Fruit fly (Drosophila melanogaster) whole organism, embryonic: Measurements from ENCODE around the gene pit.

ENCODE experiments used
- BEAF-32 ChIP-seq: fragments of 200-800 bp; sonication (Bioruptor generic); optimal IDR thresholded peaks from 3 replicates; lab custom pipeline; 2017; ENCODE audit warnings: missing biosample characterization, missing genetic modification characterization, mild to moderate bottlenecking, moderate library complexity, missing genetic modification reagents
- CG10321 ChIP-seq: fragments of 200-800 bp; sonication (Bioruptor generic); IDR thresholded peaks from 2 replicates; pipeline ENCODE4 v1.3.6; 2022; ENCODE audit warnings: missing biosample characterization, missing genetic modification characterization
- CG10543 ChIP-seq: fragments of 200-800 bp; sonication (Bioruptor generic); optimal IDR thresholded peaks from 3 replicates; lab custom pipeline; 2017; ENCODE audit warnings: missing biosample characterization, mild to moderate bottlenecking, missing genetic modification characterization, moderate library complexity
- CG12299 ChIP-seq: fragments of 200-800 bp; sonication (Bioruptor generic); optimal IDR thresholded peaks from 2 replicates; lab custom pipeline; 2018; ENCODE audit warnings: missing biosample characterization, mild to moderate bottlenecking, missing genetic modification characterization
- CG12659 ChIP-seq: fragments of 200-800 bp; sonication (Bioruptor generic); optimal IDR thresholded peaks from 3 replicates; lab custom pipeline; 2017; ENCODE audit warnings: mild to moderate bottlenecking, missing biosample characterization, missing genetic modification reagents, missing genetic modification characterization
- CG14860 ChIP-seq: fragments of 200-800 bp; sonication (Bioruptor generic); IDR thresholded peaks from 3 replicates; pipeline ENCODE4 v1.3.6; 2022; ENCODE audit warnings: missing biosample characterization, missing genetic modification characterization; ENCODE audit not compliant: partially characterized antibody
- CG15601 ChIP-seq: fragments of 200-800 bp; sonication (Bioruptor generic); optimal IDR thresholded peaks from 3 replicates; lab custom pipeline; 2019; ENCODE audit warnings: missing biosample characterization, mild to moderate bottlenecking, missing genetic modification characterization, moderate library complexity
- CG16863 ChIP-seq: fragments of 200-800 bp; sonication (Bioruptor generic); optimal IDR thresholded peaks from 3 replicates; lab custom pipeline; 2016; ENCODE audit warnings: missing biosample characterization, missing genetic modification characterization
- CG17568 ChIP-seq: fragments of 200-800 bp; sonication (Bioruptor generic); optimal IDR thresholded peaks from 2 replicates; lab custom pipeline; 2018; ENCODE audit warnings: missing biosample characterization, mild to moderate bottlenecking, missing genetic modification characterization, moderate library complexity
- CG18764 ChIP-seq: fragments of 200-800 bp; sonication (Bioruptor generic); optimal IDR thresholded peaks from 3 replicates; lab custom pipeline; 2016; ENCODE audit warnings: missing biosample characterization, missing genetic modification characterization
- CG31441 ChIP-seq: fragments of 200-800 bp; sonication (Bioruptor generic); IDR thresholded peaks from 2 replicates; pipeline ENCODE4 v1.3.6; 2022; ENCODE audit warnings: missing biosample characterization, missing genetic modification characterization
- CG3163 ChIP-seq: fragments of 200-800 bp; sonication (Bioruptor generic); optimal IDR thresholded peaks from 3 replicates; lab custom pipeline; 2016; ENCODE audit warnings: missing biosample characterization, missing genetic modification characterization
- CG3995 ChIP-seq: fragments of 200-800 bp; sonication (Bioruptor generic); optimal IDR thresholded peaks from 3 replicates; lab custom pipeline; 2016; ENCODE audit warnings: missing biosample characterization, missing genetic modification characterization
- CG4424 ChIP-seq: fragments of 200-800 bp; sonication (Bioruptor generic); optimal IDR thresholded peaks from 3 replicates; lab custom pipeline; 2016; ENCODE audit warnings: missing biosample characterization, missing genetic modification characterization
- CG4820 ChIP-seq: fragments of 200-800 bp; sonication (Bioruptor generic); optimal IDR thresholded peaks from 3 replicates; lab custom pipeline; 2016; ENCODE audit warnings: missing biosample characterization, missing genetic modification characterization
- CG6254 ChIP-seq: fragments of 200-800 bp; sonication (Bioruptor generic); optimal IDR thresholded peaks from 3 replicates; lab custom pipeline; 2017; ENCODE audit warnings: mild to moderate bottlenecking, missing biosample characterization, missing genetic modification reagents, missing genetic modification characterization
- CG7963 ChIP-seq: fragments of 200-800 bp; sonication (Bioruptor generic); IDR thresholded peaks from 3 replicates; pipeline ENCODE4 v1.3.6; 2022; ENCODE audit warnings: missing biosample characterization, missing genetic modification characterization; ENCODE audit not compliant: partially characterized antibody
- CG8089 ChIP-seq: fragments of 200-800 bp; sonication (Bioruptor generic); optimal IDR thresholded peaks from 3 replicates; lab custom pipeline; 2016; ENCODE audit warnings: missing biosample characterization, missing genetic modification characterization
- CG8281 ChIP-seq: fragments of 200-800 bp; sonication (Bioruptor generic); optimal IDR thresholded peaks from 2 replicates; lab custom pipeline; 2018; ENCODE audit warnings: missing biosample characterization, mild to moderate bottlenecking, missing genetic modification characterization, moderate library complexity
- CG8924 ChIP-seq: fragments of 200-800 bp; optimal IDR thresholded peaks from 3 replicates; lab custom pipeline; 2019; ENCODE audit warnings: missing biosample characterization, mild to moderate bottlenecking, missing genetic modification characterization, moderate library complexity
- Doc3 ChIP-seq: fragments of 200-800 bp; sonication (Bioruptor generic); IDR thresholded peaks from 3 replicates; pipeline ENCODE4 v1.3.6; 2022; ENCODE audit warnings: missing biosample characterization, missing genetic modification characterization; ENCODE audit not compliant: partially characterized antibody
- Dref ChIP-seq: fragments of 200-800 bp; sonication (Bioruptor generic); IDR thresholded peaks from 2 replicates; pipeline ENCODE4 v1.3.6; 2022; ENCODE audit warnings: missing biosample characterization, missing genetic modification characterization
- ERR ChIP-seq: fragments of 200-800 bp; sonication (Bioruptor generic); optimal IDR thresholded peaks from 2 replicates; lab custom pipeline; 2016; ENCODE audit warnings: missing biosample characterization, missing genetic modification characterization
- Hey ChIP-seq: fragments of 200-800 bp; sonication (Bioruptor generic); optimal IDR thresholded peaks from 3 replicates; lab custom pipeline; 2018; ENCODE audit warnings: missing biosample characterization, mild to moderate bottlenecking, missing genetic modification characterization
- HmgZ ChIP-seq: fragments of 200-800 bp; sonication (Bioruptor generic); optimal IDR thresholded peaks from 2 replicates; lab custom pipeline; 2018; ENCODE audit warnings: missing biosample characterization, mild to moderate bottlenecking, missing genetic modification characterization
- Hr78 ChIP-seq, 2 experiments: fragments of 200-800 bp in 1 of 2; fragments of >200 bp in 1 of 2; sonication (Bioruptor generic) in 1 of 2; optimal IDR thresholded peaks; 2 replicates each; lab custom pipeline; 2017 to 2019; ENCODE audit warnings: missing biosample characterization in 2 of 2, missing genetic modification characterization in 2 of 2, mild to moderate bottlenecking in 1 of 2, moderate library complexity in 1 of 2
- Hsf ChIP-seq: fragments of 200-800 bp; sonication (Bioruptor generic); optimal IDR thresholded peaks from 3 replicates; lab custom pipeline; 2016; ENCODE audit warnings: missing biosample characterization, missing genetic modification characterization
- Nf-YB ChIP-seq: fragments of 200-800 bp; sonication (Bioruptor generic); optimal IDR thresholded peaks from 3 replicates; lab custom pipeline; 2019; ENCODE audit warnings: missing biosample characterization, mild to moderate bottlenecking, missing genetic modification characterization, moderate library complexity
- Usf ChIP-seq: fragments of 200-800 bp; sonication (Bioruptor generic); optimal IDR thresholded peaks from 2 replicates; lab custom pipeline; 2017; ENCODE audit warnings: missing genotype, missing biosample characterization, missing genetic modification characterization
- ap ChIP-seq: fragments of 200-800 bp; sonication (Bioruptor generic); IDR thresholded peaks from 2 replicates; pipeline ENCODE4 v1.3.6; 2022; ENCODE audit warnings: missing biosample characterization, missing genetic modification characterization
- ato ChIP-seq: fragments of 200-800 bp; sonication (Bioruptor generic); IDR thresholded peaks from 2 replicates; pipeline ENCODE4 v1.3.6; 2022; ENCODE audit warnings: missing biosample characterization, missing genetic modification characterization; ENCODE audit not compliant: partially characterized antibody
- bab2 ChIP-seq: fragments of 200-800 bp; sonication (Bioruptor generic); optimal IDR thresholded peaks from 2 replicates; lab custom pipeline; 2016; ENCODE audit warnings: missing biosample characterization, missing genetic modification characterization
- dimm ChIP-seq: fragments of 200-800 bp; sonication (Bioruptor generic); IDR thresholded peaks from 2 replicates; pipeline ENCODE4 v1.3.6; 2022; ENCODE audit warnings: missing biosample characterization, missing genetic modification characterization
- h ChIP-seq: fragments of >200 bp; optimal IDR thresholded peaks from 2 replicates; lab custom pipeline; 2017
- ham ChIP-seq: fragments of 200-800 bp; sonication (Bioruptor generic); IDR thresholded peaks from 2 replicates; pipeline ENCODE4 v1.3.6; 2022; ENCODE audit warnings: missing biosample characterization, missing genetic modification characterization
- hth ChIP-seq: fragments of >200 bp; optimal IDR thresholded peaks from 2 replicates; lab custom pipeline; 2017; ENCODE audit warnings: inconsistent platforms
- jigr1 ChIP-seq: fragments of 200-800 bp; sonication (Bioruptor generic); IDR thresholded peaks from 3 replicates; pipeline ENCODE4 v1.3.6; 2022; ENCODE audit warnings: missing biosample characterization, missing genetic modification characterization
- jumu ChIP-seq: fragments of 200-800 bp; sonication (Bioruptor generic); optimal IDR thresholded peaks from 3 replicates; lab custom pipeline; 2016; ENCODE audit warnings: missing biosample characterization, missing genetic modification characterization
- ken ChIP-seq: fragments of 200-800 bp; sonication (Bioruptor generic); IDR thresholded peaks from 3 replicates; pipeline ENCODE4 v1.3.6; 2022; ENCODE audit warnings: missing biosample characterization, missing genetic modification characterization
- knrl ChIP-seq: fragments of 200-800 bp; sonication (Bioruptor generic); IDR thresholded peaks from 3 replicates; pipeline ENCODE4 v1.3.6; 2022; ENCODE audit warnings: missing biosample characterization, missing genetic modification characterization; ENCODE audit not compliant: partially characterized antibody
- lola ChIP-seq, 3 experiments: fragments of >200 bp in 2 of 3; fragments of 200-800 bp in 1 of 3; sonication (Bioruptor generic) in 1 of 3; optimal IDR thresholded peaks; 2 replicates each; lab custom pipeline; 2017 to 2019; ENCODE audit warnings: missing biosample characterization in 3 of 3, missing genetic modification characterization in 3 of 3, mild to moderate bottlenecking in 1 of 3, moderate library complexity in 1 of 3
- mld ChIP-seq: fragments of 200-800 bp; sonication (Bioruptor generic); IDR thresholded peaks from 3 replicates; pipeline ENCODE4 v1.3.6; 2022; ENCODE audit warnings: missing biosample characterization, missing genetic modification characterization; ENCODE audit not compliant: partially characterized antibody
- nmo ChIP-seq: fragments of 200-800 bp; sonication (Bioruptor generic); optimal IDR thresholded peaks from 2 replicates; lab custom pipeline; 2018; ENCODE audit warnings: missing biosample characterization, mild to moderate bottlenecking, missing genetic modification characterization, moderate library complexity
- onecut ChIP-seq: fragments of 200-800 bp; sonication (Bioruptor generic); IDR thresholded peaks from 2 replicates; pipeline ENCODE4 v1.3.6; 2022; ENCODE audit warnings: missing biosample characterization, missing genetic modification characterization
- sd ChIP-seq: fragments of 200-800 bp; sonication (Bioruptor generic); optimal IDR thresholded peaks from 3 replicates; lab custom pipeline; 2018; ENCODE audit warnings: missing biosample characterization, mild to moderate bottlenecking, missing genetic modification characterization, moderate library complexity
- shn ChIP-seq: fragments of 200-800 bp; sonication (Bioruptor generic); optimal IDR thresholded peaks from 3 replicates; lab custom pipeline; 2016; ENCODE audit warnings: missing biosample characterization, missing genetic modification characterization
- sima ChIP-seq: fragments of 200-800 bp; sonication (Bioruptor generic); optimal IDR thresholded peaks from 2 replicates; lab custom pipeline; 2016; ENCODE audit warnings: missing biosample characterization, missing genetic modification characterization
- tna ChIP-seq: fragments of 200-800 bp; sonication (Bioruptor generic); IDR thresholded peaks from 2 replicates; pipeline ENCODE4 v1.3.6; 2022; ENCODE audit warnings: missing biosample characterization, missing genetic modification characterization; ENCODE audit not compliant: partially characterized antibody
- zfh1 ChIP-seq: fragments of 200-800 bp; sonication (Bioruptor generic); IDR thresholded peaks from 3 replicates; pipeline ENCODE4 v1.3.6; 2022; ENCODE audit warnings: missing biosample characterization, missing genetic modification characterization

pit gene

DNA sequence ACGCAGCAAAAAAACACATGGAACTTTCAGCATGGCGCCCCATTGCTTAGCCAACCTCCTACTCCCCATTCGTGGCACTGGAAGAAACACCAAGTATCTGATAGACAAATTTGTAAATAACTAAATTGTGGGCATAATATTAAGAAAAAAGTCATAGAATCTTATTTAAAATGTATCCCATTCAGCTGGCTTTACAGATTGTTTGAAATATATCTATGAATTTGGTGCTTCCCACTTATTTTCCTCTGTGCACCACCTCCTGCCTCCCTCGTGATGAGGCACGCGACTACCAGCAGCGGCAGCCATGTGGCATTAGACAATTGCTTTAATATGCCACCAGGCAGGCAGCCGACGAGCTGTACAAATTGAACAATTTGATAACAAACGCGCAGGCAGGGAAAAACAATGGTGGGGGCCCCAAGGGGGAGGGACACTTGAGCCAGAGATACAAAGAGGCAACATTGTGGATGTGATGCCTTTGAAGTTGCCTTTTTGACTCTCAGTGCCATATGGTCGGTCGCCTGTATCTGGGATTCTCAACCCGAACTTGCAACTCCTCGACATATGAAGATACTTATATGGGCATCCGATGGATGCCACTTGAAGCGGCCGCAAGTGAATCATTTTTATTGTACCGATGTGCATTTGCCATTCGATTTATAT, 15.2 kb downstream of the pit start (continued):
- TF ChIP-seq CG14860 (no peak), Hsf (GFP tag; lab: Kevin White, UChicago) (peak; percentile 71), BEAF-32 (GFP tag; lab: Kevin White, UChicago) (no peak), ERR (GFP tag; lab: Kevin White, UChicago) (peak; percentile 57), CG8281 (tag; lab: Kevin White, UChicago) (peak; percentile 45), CG8089 (GFP tag; lab: Kevin White, UChicago) (peak; percentile 53), CG3995 (GFP tag; lab: Kevin White, UChicago) (no peak), mld (GFP tag; lab: Robert Waterston, UW) (no peak), HmgZ (tag; lab: Kevin White, UChicago) (peak; percentile 78), Hr78 (GFP tag; optimal IDR thresholded peaks at IDR 0.05; lab: Kevin White, UChicago) (peak in 1 of 2 experiments; percentile 56), CG8924 (peak; percentile 82), Doc3 (GFP tag; lab: Robert Waterston, UW) (no peak), ham (peak; percentile 26; the same call in 1 of the 2 replicates), CG3163 (GFP tag; lab: Kevin White, UChicago) (peak; percentile 32), CG10321 (GFP tag; lab: Robert Waterston, UW) (peak; percentile 66), dimm (GFP tag; lab: Robert Waterston, UW) (no peak; the same call in 1 of the 2 replicates), CG6254 (peak; percentile 76), jigr1 (GFP tag; lab: Robert Waterston, UW) (peak; percentile 44; the same call in 1 of the 3 replicates), nmo (GFP tag; lab: Kevin White, UChicago) (peak; percentile 79), h (no peak), CG10543 (GFP tag; lab: Kevin White, UChicago) (peak; percentile 53), onecut (GFP tag; lab: Robert Waterston, UW) (peak; percentile 75), hth (lab: Kevin White, UChicago) (no peak), bab2 (GFP tag; lab: Kevin White, UChicago) (peak; percentile 72), CG15601 (peak; percentile 58), CG12659 (GFP tag; lab: Kevin White, UChicago) (peak; percentile 81), shn (GFP tag; lab: Kevin White, UChicago) (peak; percentile 45), Nf-YB (GFP tag; lab: Kevin White, UChicago) (peak; percentile 21), CG4820 (GFP tag; lab: Kevin White, UChicago) (peak; percentile 63), sima (GFP tag; lab: Kevin White, UChicago) (peak; percentile 38), CG31441 (GFP tag; lab: Robert Waterston, UW) (peak; percentile 71), CG16863 (peak; percentile 70), knrl (GFP tag; lab: Robert Waterston, UW) (no peak), CG18764 (peak; percentile 55), ken (GFP tag; lab: Robert Waterston, UW) (peak; percentile 82), CG7963 (no peak), sd (tag; lab: Kevin White, UChicago) (peak; percentile 70), ato (GFP tag; lab: Robert Waterston, UW) (no peak), Dref (GFP tag; lab: Robert Waterston, UW) (no peak), jumu (GFP tag; lab: Kevin White, UChicago) (peak; percentile 81), Usf (GFP tag; lab: Kevin White, UChicago) (no peak), zfh1 (GFP tag; lab: Robert Waterston, UW) (peak; percentile 81), tna (GFP tag; lab: Robert Waterston, UW) (no peak), CG12299 (tag; lab: Kevin White, UChicago) (peak; percentile 62), CG4424 (peak; percentile 76), Hey (tag; lab: Kevin White, UChicago) (peak; percentile 82), lola (GFP tag; optimal IDR thresholded peaks at IDR 0.05; lab: Kevin White, UChicago) (peak in 1 of 3 experiments; percentile 58), ap (peak; percentile 59; the same call in 1 of the 2 replicates), CG17568 (peak; percentile 62)
